Worm (Caenorhabditis elegans): ENCODE measurements around the gene K02F6.3.
"Not testable (repeated sequence)": the region's sequence is repeated elsewhere in the genome, so short reads cannot be mapped to it uniquely, and the experiment has no call there.

ce11 chrII:2534459-2534858 is 11.6 kb upstream of the K02F6.3 start, which contains the start of gene K02F6.5:
- not testable (repeated sequence) for TF ChIP-seq che-1, pha-4, nhr-11, elt-4 (tag; optimal IDR thresholded peaks at IDR 0.05)
